Fruit fly (Drosophila melanogaster): ENCODE results near the gene RhoGAP18B.
A peak's percentile ranks its signal among the peaks of the same experiment; 100 is the strongest.

Gene RhoGAP18B

dm6 chrX:19174092-19174491, 7.2 kb upstream of the RhoGAP18B start:
- TF ChIP-seq CG17801 (GFP tag; optimal IDR thresholded peaks at IDR 0.05; ENCODE audit: partially characterized antibody) = no peak

- no peak for TF ChIP-seq CG17801 (GFP tag; optimal IDR thresholded peaks at IDR 0.05; ENCODE audit: partially characterized antibody)
These were observed 6.1 kb upstream of the RhoGAP18B start for dm6 chrX:19172955-19173354.

- no peak for TF ChIP-seq CG17801 (GFP tag; optimal IDR thresholded peaks at IDR 0.05; ENCODE audit: partially characterized antibody)
These were observed 5.0 kb upstream of the RhoGAP18B start for dm6 chrX:19171926-19172325.

- no peak for TF ChIP-seq CG17801 (GFP tag; optimal IDR thresholded peaks at IDR 0.05; ENCODE audit: partially characterized antibody)
These were observed 3.9 kb upstream of the RhoGAP18B start, which contains the start of gene Inx5 for dm6 chrX:19170791-19171190. Gene Inx5 (minus strand): TSS chrX:19170883.

- TF ChIP-seq CG17801 (GFP tag; optimal IDR thresholded peaks at IDR 0.05; ENCODE audit: partially characterized antibody) = no peak
These were observed 913 bp upstream of the RhoGAP18B start for dm6 chrX:19167586-19168403.

- TF ChIP-seq CG17801 (GFP tag; optimal IDR thresholded peaks at IDR 0.05; ENCODE audit: partially characterized antibody) = peak; percentile 16
These were observed 538 bp downstream of the RhoGAP18B start for dm6 chrX:19166152-19166935.

- TF ChIP-seq CG17801 (GFP tag; optimal IDR thresholded peaks at IDR 0.05; ENCODE audit: partially characterized antibody) = peak; percentile 98
These were observed 1.5 kb downstream of the RhoGAP18B start for dm6 chrX:19165144-19166011.

- TF ChIP-seq CG17801 (GFP tag; optimal IDR thresholded peaks at IDR 0.05; ENCODE audit: partially characterized antibody) = no peak
These were observed 2.2 kb downstream of the RhoGAP18B start for dm6 chrX:19164726-19165125.

- TF ChIP-seq CG17801 (GFP tag; optimal IDR thresholded peaks at IDR 0.05; ENCODE audit: partially characterized antibody) = no peak
These were observed 3.4 kb downstream of the RhoGAP18B start for dm6 chrX:19163446-19163845.

dm6 chrX:19162249-19162914, 4.5 kb downstream of the RhoGAP18B start:
- TF ChIP-seq CG17801 (GFP tag; optimal IDR thresholded peaks at IDR 0.05; ENCODE audit: partially characterized antibody) = no peak

- TF ChIP-seq CG17801 (GFP tag; optimal IDR thresholded peaks at IDR 0.05; ENCODE audit: partially characterized antibody) = no peak
These were observed 6.1 kb downstream of the RhoGAP18B start for dm6 chrX:19160635-19161407.

- no peak for TF ChIP-seq CG17801 (GFP tag; optimal IDR thresholded peaks at IDR 0.05; ENCODE audit: partially characterized antibody)
These were observed 6.9 kb downstream of the RhoGAP18B start for dm6 chrX:19159942-19160341.

dm6 chrX:19158519-19159289, 8.2 kb downstream of the RhoGAP18B start:
- TF ChIP-seq CG17801 (GFP tag; optimal IDR thresholded peaks at IDR 0.05; ENCODE audit: partially characterized antibody) = no peak

Data from ovary, adult (tissue).